Worm (Caenorhabditis elegans) whole organism, L3 larva: ENCODE measurements around the gene Y47D7A.17.

ENCODE experiments used
- R02D3.7 ChIP-seq: fragments of 150-350 bp; optimal IDR thresholded peaks from 2 replicates; lab custom pipeline; 2014; ENCODE audit warnings: missing biosample characterization, missing genetic modification characterization
- ama-1 ChIP-seq: fragments of 150-350 bp; optimal IDR thresholded peaks from 2 replicates; lab custom pipeline; 2018
- ceh-16 ChIP-seq: sonication (generic microtip); optimal IDR thresholded peaks from 2 replicates; lab custom pipeline; 2017; ENCODE audit warnings: missing biosample characterization, missing genetic modification characterization
- ceh-28 ChIP-seq: fragments of 150-350 bp; optimal IDR thresholded peaks from 2 replicates; lab custom pipeline; 2014; ENCODE audit warnings: missing biosample characterization, missing genetic modification reagents, missing genetic modification characterization
- ceh-9 ChIP-seq: sonication (generic microtip); optimal IDR thresholded peaks from 2 replicates; lab custom pipeline; 2018; ENCODE audit warnings: missing biosample characterization, missing genetic modification characterization
- egl-27 ChIP-seq: sonication (generic microtip); optimal IDR thresholded peaks from 4 replicates; lab custom pipeline; 2017; ENCODE audit warnings: missing biosample characterization, missing genetic modification reagents, missing genetic modification characterization
- elt-1 ChIP-seq: fragments of 150-350 bp; optimal IDR thresholded peaks from 2 replicates; lab custom pipeline; 2014; ENCODE audit warnings: missing biosample characterization, missing genetic modification characterization
- elt-2 ChIP-seq: sonication (generic microtip); optimal IDR thresholded peaks from 2 replicates; lab custom pipeline; 2016; ENCODE audit warnings: missing genetic modification reagents, mild to moderate bottlenecking, missing genetic modification characterization, missing compliant biosample characterization
- elt-3 ChIP-seq, 3 experiments: fragments of 150-350 bp in 1 of 3; sonication (generic microtip) in 2 of 3; optimal IDR thresholded peaks; 2 replicates in 2 of 3; 4 replicates in 1 of 3; lab custom pipeline; 2014 to 2017; ENCODE audit warnings: missing biosample characterization in 3 of 3, missing genetic modification characterization in 3 of 3
- eor-1 ChIP-seq, 2 experiments: fragments of 150-350 bp; optimal IDR thresholded peaks; 2 replicates each; lab custom pipeline; 2014 to 2018; ENCODE audit warnings: missing biosample characterization in 2 of 2, missing genetic modification characterization in 2 of 2
- fkh-10 ChIP-seq: sonication (generic microtip); optimal IDR thresholded peaks from 2 replicates; lab custom pipeline; 2017; ENCODE audit warnings: missing biosample characterization, missing genetic modification reagents, missing genetic modification characterization
- fos-1 ChIP-seq: fragments of 150-350 bp; optimal IDR thresholded peaks from 2 replicates; lab custom pipeline; 2014; ENCODE audit warnings: missing biosample characterization, missing genetic modification characterization
- jun-1 ChIP-seq: fragments of 150-350 bp; optimal IDR thresholded peaks from 2 replicates; lab custom pipeline; 2014; ENCODE audit warnings: missing biosample characterization, missing genetic modification reagents, missing genetic modification characterization
- lin-15B ChIP-seq: fragments of 150-350 bp; optimal IDR thresholded peaks from 2 replicates; lab custom pipeline; 2014; ENCODE audit warnings: missing biosample characterization, missing genetic modification characterization
- lsy-12 ChIP-seq: sonication (generic microtip); optimal IDR thresholded peaks from 2 replicates; lab custom pipeline; 2016; ENCODE audit warnings: mild to moderate bottlenecking, missing genetic modification characterization, missing compliant biosample characterization
- mml-1 ChIP-seq: fragments of 150-350 bp; sonication (generic microtip); optimal IDR thresholded peaks from 3 replicates; lab custom pipeline; 2014; ENCODE audit warnings: missing biosample characterization, missing genetic modification characterization
- nfya-1 ChIP-seq: sonication (generic microtip); optimal IDR thresholded peaks from 2 replicates; lab custom pipeline; 2017; ENCODE audit warnings: missing genetic modification characterization, mild to moderate bottlenecking, missing compliant biosample characterization, antibody characterized with exemption, moderate library complexity; ENCODE audit not compliant: insufficient read depth
- nhr-11 ChIP-seq: fragments of 150-350 bp; optimal IDR thresholded peaks from 2 replicates; lab custom pipeline; 2014; ENCODE audit warnings: missing biosample characterization, missing genetic modification characterization
- nhr-237 ChIP-seq: fragments of 150-350 bp; optimal IDR thresholded peaks from 2 replicates; lab custom pipeline; 2014; ENCODE audit warnings: missing biosample characterization, missing genetic modification characterization
- nhr-25 ChIP-seq: sonication (generic microtip); optimal IDR thresholded peaks from 2 replicates; lab custom pipeline; 2017; ENCODE audit warnings: missing biosample characterization, missing genetic modification characterization
- nhr-28 ChIP-seq: fragments of 150-350 bp; optimal IDR thresholded peaks from 2 replicates; lab custom pipeline; 2014; ENCODE audit warnings: missing biosample characterization, missing genetic modification characterization
- nhr-43 ChIP-seq: sonication (generic microtip); optimal IDR thresholded peaks from 2 replicates; lab custom pipeline; 2016; ENCODE audit warnings: mild to moderate bottlenecking, missing genetic modification characterization, missing compliant biosample characterization; ENCODE audit not compliant: poor library complexity, severe bottlenecking
- nhr-76 ChIP-seq: fragments of 150-350 bp; sonication (generic microtip); optimal IDR thresholded peaks from 5 replicates; lab custom pipeline; 2014; ENCODE audit warnings: missing biosample characterization, missing genetic modification characterization
- pha-4 ChIP-seq: fragments of 150-350 bp; optimal IDR thresholded peaks from 2 replicates; lab custom pipeline; 2014; ENCODE audit warnings: missing biosample characterization, missing genetic modification reagents, missing genetic modification characterization
- pqm-1 ChIP-seq: fragments of 150-350 bp; optimal IDR thresholded peaks from 2 replicates; lab custom pipeline; 2017; ENCODE audit warnings: missing biosample characterization, missing genetic modification characterization, inconsistent platforms
- sea-2 ChIP-seq: fragments of 150-350 bp; sonication (generic microtip); optimal IDR thresholded peaks from 4 replicates; lab custom pipeline; 2014; ENCODE audit warnings: missing biosample characterization, missing genetic modification reagents, missing genetic modification characterization
- skn-1 ChIP-seq: fragments of 150-350 bp; optimal IDR thresholded peaks from 2 replicates; lab custom pipeline; 2014; ENCODE audit warnings: missing biosample characterization, missing genetic modification characterization
- snpc-4 ChIP-seq: fragments of 150-350 bp; optimal IDR thresholded peaks from 2 replicates; lab custom pipeline; 2014; ENCODE audit warnings: missing biosample characterization, missing genetic modification characterization
- unc-39 ChIP-seq: sonication (generic microtip); optimal IDR thresholded peaks from 4 replicates; lab custom pipeline; 2017; ENCODE audit warnings: missing biosample characterization, missing genetic modification characterization
- zag-1 ChIP-seq: fragments of 150-350 bp; optimal IDR thresholded peaks from 2 replicates; lab custom pipeline; 2014; ENCODE audit warnings: missing biosample characterization, missing genetic modification characterization
- ztf-11 ChIP-seq: fragments of 150-350 bp; optimal IDR thresholded peaks from 2 replicates; lab custom pipeline; 2014; ENCODE audit warnings: missing biosample characterization, missing genetic modification characterization

Gene Y47D7A.17

DNA sequence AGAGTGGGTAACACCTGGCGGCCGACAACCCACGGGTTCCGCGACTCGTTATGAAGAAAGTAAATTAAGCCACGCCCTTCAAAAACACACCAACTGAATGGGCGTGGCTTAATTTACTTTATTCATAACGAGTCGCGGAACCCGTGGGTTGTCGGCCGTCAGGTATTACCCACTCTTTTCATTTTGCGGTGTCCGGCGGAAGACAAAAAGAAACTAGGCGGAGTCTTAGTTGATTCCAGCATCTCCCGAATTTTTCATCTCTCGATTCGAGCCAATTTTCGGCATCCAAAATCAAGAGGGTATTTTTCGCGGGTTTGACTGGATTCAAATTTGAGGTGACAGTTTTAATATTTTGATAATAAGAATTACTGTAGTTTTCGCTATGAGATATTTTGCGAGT, 36.0 kb upstream of the Y47D7A.17 start:
- TF ChIP-seq unc-39 (tag; lab: Kevin White, UChicago) (no peak), ama-1 (lab: Kevin White, UChicago) (no peak), fos-1 (tag; lab: Kevin White, UChicago) (no peak), fkh-10 (GFP tag; lab: Kevin White, UChicago) (no peak), zag-1 (tag; lab: Kevin White, UChicago) (no peak), lin-15B (tag; lab: Kevin White, UChicago) (no peak), nhr-28 (no peak), nhr-76 (tag; lab: Kevin White, UChicago) (no peak), jun-1 (tag; lab: Kevin White, UChicago) (no peak), ztf-11 (no peak), nfya-1 (no peak), sea-2 (GFP tag; lab: Kevin White, UChicago) (no peak), egl-27 (no peak), elt-2 (tag; lab: Kevin White, UChicago) (no peak)
- TF ChIP-seq, all 47 proteins: peak for 0

DNA sequence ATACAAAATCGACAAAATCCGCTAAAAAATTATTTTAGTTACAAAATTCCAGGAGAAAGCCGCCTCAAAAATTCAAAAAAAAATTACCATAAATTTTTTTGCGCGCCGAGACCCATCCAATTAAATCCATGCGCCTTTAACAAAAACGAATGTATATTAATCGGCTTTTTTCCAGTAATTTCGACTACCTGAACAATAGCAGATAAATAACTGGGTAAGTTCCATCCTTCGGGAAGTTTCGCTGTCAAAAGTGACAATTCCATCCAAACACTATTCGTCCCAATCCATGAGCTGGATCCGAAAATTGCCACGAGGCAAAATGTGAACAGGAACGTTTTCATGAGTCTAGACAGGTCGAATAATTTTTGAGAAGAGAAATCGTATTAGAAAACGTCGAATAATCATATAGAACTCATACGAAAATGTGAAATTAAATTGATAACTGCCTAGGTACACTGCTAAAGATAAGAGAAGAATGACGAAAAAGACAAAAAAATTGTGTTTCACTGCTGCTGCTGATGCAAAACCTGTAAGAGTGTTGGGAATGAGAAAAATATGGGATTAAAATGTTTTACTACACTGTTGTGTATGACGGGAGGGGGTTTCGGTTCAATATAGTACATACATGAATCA, 31.3 kb upstream of the Y47D7A.17 start, which contains the start of gene rft-1:
Gene rft-1, minus strand, starts transcription at position 475 of the 633 bp plus-strand sequence.
- TF ChIP-seq elt-2 (tag; lab: Kevin White, UChicago) (peak; percentile 50), elt-1 (tag; lab: Kevin White, UChicago) (no peak), pqm-1 (peak; percentile 12)

DNA sequence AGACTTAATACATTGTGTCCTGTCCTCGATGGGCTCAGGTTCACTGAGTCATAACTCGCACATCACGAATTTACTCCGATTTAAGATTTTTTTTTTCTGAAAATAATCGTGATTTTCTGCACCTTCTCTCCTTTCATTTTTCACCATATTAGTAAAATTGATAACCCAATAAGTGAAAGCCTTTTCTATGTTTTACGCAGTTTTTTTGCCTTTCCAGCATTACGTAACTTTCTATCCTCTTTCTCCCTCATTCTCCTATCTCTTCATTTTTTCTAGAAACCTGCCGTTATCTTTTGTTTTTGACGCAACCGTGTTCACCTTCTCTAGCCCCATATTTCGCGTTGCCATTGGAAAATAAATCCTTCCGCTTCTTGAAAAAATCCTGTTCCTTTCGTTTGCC, 25.6 kb upstream of the Y47D7A.17 start:
- TF ChIP-seq ceh-9 (tag; lab: Kevin White, UChicago) (no peak), ceh-28 (tag; lab: Kevin White, UChicago) (no peak), elt-3 (tag; optimal IDR thresholded peaks at IDR 0.05; lab: Kevin White, UChicago) (no peak), pha-4 (tag; lab: Kevin White, UChicago) (no peak), nhr-25 (tag; lab: Kevin White, UChicago) (peak; percentile 43), ztf-11 (no peak)

DNA sequence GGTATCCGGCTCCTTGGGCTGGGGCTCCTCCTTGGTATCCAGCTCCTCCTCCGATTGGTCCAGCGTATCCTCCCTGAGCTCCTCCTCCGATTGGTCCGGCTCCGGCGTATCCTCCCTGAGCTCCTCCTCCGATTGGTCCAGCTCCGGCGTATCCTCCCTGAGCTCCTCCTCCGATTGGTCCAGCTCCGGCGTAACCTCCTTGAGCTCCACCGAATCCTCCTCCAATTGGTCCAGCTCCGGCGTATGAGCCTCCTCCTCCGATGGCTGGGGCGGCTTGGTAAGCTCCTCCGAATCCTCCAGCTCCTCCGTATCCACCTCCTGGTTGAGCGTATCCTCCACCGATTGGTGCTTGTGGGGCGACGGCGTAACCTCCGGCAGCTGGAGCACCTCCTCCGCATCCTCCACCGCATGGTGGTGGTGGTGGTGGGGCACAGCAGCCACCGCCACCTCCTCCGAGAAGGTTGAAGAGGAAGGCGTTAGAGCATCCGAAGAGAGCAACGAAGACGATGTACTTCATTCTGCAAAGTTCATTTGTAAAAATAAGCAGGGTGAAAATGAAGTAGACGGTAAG, 23.9 kb upstream of the Y47D7A.17 start, which contains the start of gene Y47D7A.13:
Gene Y47D7A.13, minus strand, starts transcription at position 517 of the 571 bp plus-strand sequence.
- no peak for TF ChIP-seq lsy-12 (tag; lab: Kevin White, UChicago)
- TF ChIP-seq zag-1 (tag; lab: Kevin White, UChicago) = no peak
- TF ChIP-seq nhr-25 (tag; lab: Kevin White, UChicago) = peak; percentile 31
- no peak for TF ChIP-seq elt-1 (tag; lab: Kevin White, UChicago)

DNA sequence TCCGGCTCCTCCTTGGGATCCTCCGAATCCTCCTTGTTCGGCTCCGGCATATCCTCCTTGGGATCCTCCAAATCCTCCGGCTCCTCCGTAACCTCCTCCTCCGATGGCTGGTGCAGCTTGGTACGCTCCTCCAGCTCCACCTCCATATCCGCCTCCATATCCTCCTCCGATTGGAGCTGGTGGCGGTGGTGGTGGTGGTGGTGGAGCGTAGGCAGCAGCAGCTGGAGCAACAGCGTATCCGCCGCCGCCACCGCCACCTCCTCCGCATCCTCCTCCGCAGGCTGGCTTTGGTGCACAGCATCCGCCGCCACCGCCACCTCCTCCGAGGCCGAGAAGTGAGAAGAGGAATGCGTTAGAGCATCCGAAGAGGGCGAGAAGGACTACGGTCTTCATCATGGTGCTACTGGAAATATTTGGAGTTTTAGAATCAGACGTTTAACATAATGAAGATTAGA, 21.2 kb upstream of the Y47D7A.17 start, which contains the start of gene Y47D7A.15:
Gene Y47D7A.15, minus strand, starts transcription at position 405 of the 455 bp plus-strand sequence.
- TF ChIP-seq R02D3.7 (tag; lab: Kevin White, UChicago) (no peak), lin-15B (tag; lab: Kevin White, UChicago) (no peak), skn-1 (no peak), nhr-43 (tag; lab: Kevin White, UChicago) (no peak), eor-1 (tag; optimal IDR thresholded peaks at IDR 0.05; lab: Kevin White, UChicago) (no peak), ceh-16 (tag; lab: Kevin White, UChicago) (no peak), pqm-1 (no peak), egl-27 (no peak), lsy-12 (tag; lab: Kevin White, UChicago) (no peak), nhr-76 (tag; lab: Kevin White, UChicago) (no peak), snpc-4 (tag; lab: Kevin White, UChicago) (no peak), nhr-28 (no peak), zag-1 (tag; lab: Kevin White, UChicago) (no peak)

DNA sequence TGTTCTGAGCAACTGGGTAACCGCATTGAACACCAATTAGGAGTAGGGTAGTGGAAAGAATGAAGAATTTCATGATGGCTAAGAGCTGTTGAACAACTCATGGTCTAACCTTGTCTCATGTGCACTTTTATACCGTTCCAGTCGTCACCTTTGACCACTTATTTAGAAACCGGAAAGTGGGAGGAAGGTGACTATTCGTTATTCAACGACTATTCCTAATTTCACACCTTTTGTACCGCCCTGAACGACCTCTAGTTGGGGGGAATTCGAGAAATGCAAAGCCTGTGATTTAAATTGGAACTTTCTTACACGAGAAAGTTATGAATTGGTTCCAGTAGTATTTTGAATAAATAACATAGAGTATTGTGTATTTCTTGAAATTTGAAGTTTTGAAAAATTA, 18.0 kb upstream of the Y47D7A.17 start, which contains the start of gene Y47D7A.12:
Gene Y47D7A.12, minus strand, starts transcription at position 101 of the 400 bp plus-strand sequence.
- TF ChIP-seq nhr-11 (tag; lab: Kevin White, UChicago) = no peak
- no peak for TF ChIP-seq R02D3.7 (tag; lab: Kevin White, UChicago)
- no peak for TF ChIP-seq nhr-25 (tag; lab: Kevin White, UChicago)
- TF ChIP-seq nfya-1 = no peak
- TF ChIP-seq fkh-10 (GFP tag; lab: Kevin White, UChicago) = no peak
- TF ChIP-seq pha-4 (tag; lab: Kevin White, UChicago) = no peak
- no peak for TF ChIP-seq mml-1
- TF ChIP-seq nhr-76 (tag; lab: Kevin White, UChicago) = no peak
- TF ChIP-seq sea-2 (GFP tag; lab: Kevin White, UChicago) = no peak
- no peak for TF ChIP-seq eor-1 (tag; optimal IDR thresholded peaks at IDR 0.05; lab: Kevin White, UChicago)
- no peak for TF ChIP-seq nhr-237
